Worm (Caenorhabditis elegans): ENCODE data around the gene popl-7.

DNA sequence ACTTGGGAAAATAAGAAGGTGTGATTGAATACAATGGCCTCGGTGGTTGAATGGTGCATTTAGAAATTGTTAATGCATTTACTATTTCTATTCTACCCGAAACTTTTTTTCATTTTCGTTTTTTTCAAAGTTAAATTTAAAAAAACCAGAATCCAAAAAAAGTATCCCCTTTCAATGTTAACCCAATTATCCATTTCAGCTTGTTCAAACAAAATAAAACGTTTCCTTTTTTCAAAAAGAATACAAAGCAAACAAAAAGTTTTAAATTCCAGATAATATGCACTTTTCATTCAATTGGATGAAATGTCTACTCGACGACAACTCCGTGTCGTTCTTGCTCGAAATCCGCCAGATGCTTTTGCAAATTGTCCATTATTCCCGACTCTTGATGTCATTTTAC lies 27.9 kb upstream of the popl-7 start, which contains the start of gene W02A2.5:
- TF ChIP-seq fkh-8 (tag; optimal IDR thresholded peaks at IDR 0.05), result no peak
- no peak for TF ChIP-seq mdl-1 (tag; optimal IDR thresholded peaks at IDR 0.05)

Measured in whole organism, L1 larva.